Fruit fly (Drosophila melanogaster) whole organism, adult: ENCODE measurements around the gene CG11409.

Experiments used
- CG5204 ChIP-seq: fragments of 200-800 bp; sonication (Bioruptor generic); optimal IDR thresholded peaks from 2 replicates; lab custom pipeline; 2016; ENCODE audit warnings: missing biosample characterization, missing genetic modification characterization
- Crg-1 ChIP-seq: fragments of 200-800 bp; sonication (Bioruptor generic); optimal IDR thresholded peaks from 2 replicates; lab custom pipeline; 2016; ENCODE audit warnings: missing biosample characterization, missing genetic modification characterization
- tj ChIP-seq: fragments of 200-800 bp; sonication (Bioruptor generic); optimal IDR thresholded peaks from 3 replicates; lab custom pipeline; 2017; ENCODE audit warnings: missing biosample characterization, mild to moderate bottlenecking, missing genetic modification characterization, moderate library complexity
- toe ChIP-seq: fragments of 200-800 bp; sonication (Bioruptor generic); optimal IDR thresholded peaks from 2 replicates; lab custom pipeline; 2016; ENCODE audit warnings: missing biosample characterization, missing genetic modification characterization

dm6 chrX:1381413-1381991, 40.1 kb upstream of the CG11409 start:
- TF ChIP-seq Crg-1 (no peak), toe (GFP tag; lab: Kevin White, UChicago) (no peak), tj (GFP tag; lab: Kevin White, UChicago) (no peak), CG5204 (GFP tag; lab: Kevin White, UChicago) (no peak)
